Fruit fly (Drosophila melanogaster) whole organism, embryonic: Measurements from ENCODE around the gene UBL3.

Experiments
- B-H2 ChIP-seq: fragments of 200-800 bp; sonication (Bioruptor generic); optimal IDR thresholded peaks from 2 replicates; lab custom pipeline; 2018; ENCODE audit warnings: missing biosample characterization, mild to moderate bottlenecking, missing genetic modification characterization
- CG10209 ChIP-seq: fragments of 200-800 bp; sonication (Bioruptor generic); optimal IDR thresholded peaks from 3 replicates; lab custom pipeline; 2017; ENCODE audit warnings: missing biosample characterization, mild to moderate bottlenecking, missing genetic modification characterization, missing genetic modification reagents
- CG10321 ChIP-seq: fragments of 200-800 bp; sonication (Bioruptor generic); IDR thresholded peaks from 2 replicates; pipeline ENCODE4 v1.3.6; 2022; ENCODE audit warnings: missing biosample characterization, missing genetic modification characterization
- CG10565 ChIP-seq: fragments of 200-800 bp; sonication (Bioruptor generic); optimal IDR thresholded peaks from 3 replicates; lab custom pipeline; 2016; ENCODE audit warnings: missing biosample characterization, mild to moderate bottlenecking, missing genetic modification characterization
- CG16813 ChIP-seq: fragments of 200-800 bp; sonication (Bioruptor generic); IDR thresholded peaks from 3 replicates; pipeline ENCODE4 v1.3.6; 2022; ENCODE audit warnings: missing biosample characterization, missing genetic modification characterization; ENCODE audit not compliant: partially characterized antibody
- CG17186 ChIP-seq: fragments of 200-800 bp; sonication (Bioruptor generic); optimal IDR thresholded peaks from 3 replicates; lab custom pipeline; 2017; ENCODE audit warnings: missing biosample characterization, missing genetic modification reagents, missing genetic modification characterization
- CG17361 ChIP-seq: fragments of 200-800 bp; sonication (Bioruptor generic); IDR thresholded peaks from 3 replicates; pipeline ENCODE4 v1.3.6; 2022; ENCODE audit warnings: missing biosample characterization, missing genetic modification characterization
- CG1792 ChIP-seq: fragments of 200-800 bp; sonication (Bioruptor generic); optimal IDR thresholded peaks from 2 replicates; lab custom pipeline; 2016; ENCODE audit warnings: missing biosample characterization, missing genetic modification characterization
- CG2199 ChIP-seq: fragments of 200-800 bp; sonication (Bioruptor generic); IDR thresholded peaks from 3 replicates; pipeline ENCODE4 v1.3.6; 2022; ENCODE audit warnings: missing biosample characterization, missing genetic modification characterization
- CG31388 ChIP-seq: fragments of 200-800 bp; sonication (Bioruptor generic); optimal IDR thresholded peaks from 2 replicates; lab custom pipeline; 2016; ENCODE audit warnings: missing biosample characterization, missing genetic modification characterization
- CG34422 ChIP-seq: fragments of 200-800 bp; sonication (Bioruptor generic); IDR thresholded peaks from 3 replicates; pipeline ENCODE4 v1.3.6; 2022; ENCODE audit warnings: missing biosample characterization, missing genetic modification characterization
- CG3838 ChIP-seq: fragments of 200-800 bp; sonication (Bioruptor generic); optimal IDR thresholded peaks from 3 replicates; lab custom pipeline; 2016; ENCODE audit warnings: missing biosample characterization, missing genetic modification characterization
- CG3847 ChIP-seq: fragments of 200-800 bp; sonication (Bioruptor generic); IDR thresholded peaks from 2 replicates; pipeline ENCODE4 v1.3.6; 2022; ENCODE audit warnings: missing biosample characterization, missing genetic modification characterization
- CG42726 ChIP-seq: fragments of 200-800 bp; sonication (Bioruptor generic); IDR thresholded peaks from 2 replicates; pipeline ENCODE4 v1.3.6; 2022; ENCODE audit warnings: missing biosample characterization, missing genetic modification characterization; ENCODE audit not compliant: partially characterized antibody
- CG4617 ChIP-seq: fragments of 200-800 bp; sonication (Bioruptor generic); optimal IDR thresholded peaks from 3 replicates; lab custom pipeline; 2016; ENCODE audit warnings: missing biosample characterization, missing genetic modification characterization, borderline replicate concordance
- CG7271 ChIP-seq: fragments of 200-800 bp; sonication (Bioruptor generic); optimal IDR thresholded peaks from 2 replicates; lab custom pipeline; 2018; ENCODE audit warnings: missing biosample characterization, mild to moderate bottlenecking, missing genetic modification characterization, moderate library complexity
- CG7786 ChIP-seq: fragments of 200-800 bp; sonication (Bioruptor generic); optimal IDR thresholded peaks from 2 replicates; lab custom pipeline; 2016; ENCODE audit warnings: missing biosample characterization, missing genetic modification characterization
- CG8290 ChIP-seq, 3 experiments: fragments of 200-800 bp; sonication (Bioruptor generic); optimal IDR thresholded peaks; 2 replicates each; lab custom pipeline; 2016 to 2019; ENCODE audit warnings: missing biosample characterization in 3 of 3, missing genetic modification characterization in 3 of 3, mild to moderate bottlenecking in 2 of 3, moderate library complexity in 1 of 3
- CG8478 ChIP-seq: fragments of >200 bp; optimal IDR thresholded peaks from 2 replicates; lab custom pipeline; 2018
- D ChIP-seq, 2 experiments: fragments of 200-800 bp in 1 of 2; fragments of >200 bp in 1 of 2; sonication (Bioruptor generic) in 1 of 2; optimal IDR thresholded peaks; 2 replicates in 1 of 2; 3 replicates in 1 of 2; lab custom pipeline; 2017; ENCODE audit warnings: mild to moderate bottlenecking in 1 of 2, missing biosample characterization in 1 of 2, missing genetic modification characterization in 1 of 2, missing genetic modification reagents in 1 of 2
- GATAe ChIP-seq: fragments of 200-800 bp; sonication (Bioruptor generic); conservative IDR thresholded peaks from 2 replicates; pipeline ENCODE4 v1.3.6; 2022; ENCODE audit warnings: missing biosample characterization, missing genetic modification characterization
- Hr39 ChIP-seq: fragments of >200 bp; optimal IDR thresholded peaks from 2 replicates; lab custom pipeline; 2017
- MBD-R2 ChIP-seq: fragments of 200-800 bp; sonication (Bioruptor generic); IDR thresholded peaks from 2 replicates; pipeline ENCODE4 v1.3.6; 2022; ENCODE audit warnings: missing biosample characterization, missing genetic modification characterization
- Poxn ChIP-seq: fragments of 200-800 bp; sonication (Bioruptor generic); IDR thresholded peaks from 2 replicates; pipeline ENCODE4 v1.3.6; 2022; ENCODE audit warnings: missing biosample characterization, missing genetic modification characterization
- Scr ChIP-seq: fragments of 200-800 bp; sonication (Bioruptor generic); IDR thresholded peaks from 2 replicates; pipeline ENCODE4 v1.3.6; 2022; ENCODE audit warnings: missing biosample characterization, missing genetic modification characterization; ENCODE audit not compliant: partially characterized antibody
- aop ChIP-seq: fragments of 200-800 bp; sonication (Bioruptor generic); IDR thresholded peaks from 2 replicates; pipeline ENCODE4 v1.3.6; 2022; ENCODE audit warnings: missing biosample characterization, missing genetic modification characterization
- cg ChIP-seq: fragments of 200-800 bp; sonication (Bioruptor generic); optimal IDR thresholded peaks from 3 replicates; lab custom pipeline; 2019; ENCODE audit warnings: missing biosample characterization, mild to moderate bottlenecking, missing genetic modification characterization, moderate library complexity
- chn ChIP-seq: fragments of 200-800 bp; sonication (Bioruptor generic); optimal IDR thresholded peaks from 2 replicates; lab custom pipeline; 2016; ENCODE audit warnings: missing biosample characterization, missing genetic modification characterization
- dm ChIP-seq: fragments of 200-800 bp; sonication (Bioruptor generic); optimal IDR thresholded peaks from 3 replicates; lab custom pipeline; 2016; ENCODE audit warnings: missing biosample characterization, missing genetic modification characterization
- dpn ChIP-seq, 2 experiments: fragments of 200-800 bp; sonication (Bioruptor generic); optimal IDR thresholded peaks; 3 replicates each; lab custom pipeline; 2016; ENCODE audit warnings: missing biosample characterization in 2 of 2, missing genetic modification characterization in 2 of 2
- eve ChIP-seq, 2 experiments: fragments of >200 bp; optimal IDR thresholded peaks; 2 replicates each; lab custom pipeline; 2017; ENCODE audit warnings: missing biosample characterization in 2 of 2, missing genetic modification characterization in 2 of 2
- grau ChIP-seq: fragments of 200-800 bp; optimal IDR thresholded peaks from 3 replicates; lab custom pipeline; 2019; ENCODE audit warnings: missing biosample characterization, mild to moderate bottlenecking, missing genetic modification characterization, moderate library complexity
- gro ChIP-seq: fragments of 200-800 bp; sonication (Bioruptor generic); optimal IDR thresholded peaks from 2 replicates; lab custom pipeline; 2016; ENCODE audit warnings: missing biosample characterization, missing genetic modification characterization
- gsb-n ChIP-seq: fragments of 200-800 bp; sonication (Bioruptor generic); optimal IDR thresholded peaks from 3 replicates; lab custom pipeline; 2018; ENCODE audit warnings: missing biosample characterization, mild to moderate bottlenecking, missing genetic modification characterization
- kni ChIP-seq: fragments of 200-800 bp; sonication (Bioruptor generic); optimal IDR thresholded peaks from 3 replicates; lab custom pipeline; 2017; ENCODE audit warnings: mild to moderate bottlenecking, missing biosample characterization, missing genetic modification reagents, missing genetic modification characterization
- luna ChIP-seq: fragments of 200-800 bp; sonication (Bioruptor generic); optimal IDR thresholded peaks from 2 replicates; lab custom pipeline; 2016; ENCODE audit warnings: missing biosample characterization, missing genetic modification characterization
- nau ChIP-seq: fragments of 200-800 bp; sonication (Bioruptor generic); optimal IDR thresholded peaks from 3 replicates; lab custom pipeline; 2017; ENCODE audit warnings: missing biosample characterization, mild to moderate bottlenecking, missing genetic modification characterization, missing genetic modification reagents
- onecut ChIP-seq: fragments of 200-800 bp; sonication (Bioruptor generic); IDR thresholded peaks from 2 replicates; pipeline ENCODE4 v1.3.6; 2022; ENCODE audit warnings: missing biosample characterization, missing genetic modification characterization
- pfk ChIP-seq: fragments of 200-800 bp; sonication (Bioruptor generic); optimal IDR thresholded peaks from 2 replicates; lab custom pipeline; 2018; ENCODE audit warnings: missing biosample characterization, mild to moderate bottlenecking, missing genetic modification characterization, moderate library complexity
- phol ChIP-seq: fragments of 200-800 bp; sonication (Bioruptor generic); optimal IDR thresholded peaks from 3 replicates; lab custom pipeline; 2018; ENCODE audit warnings: missing biosample characterization, mild to moderate bottlenecking, missing genetic modification characterization, moderate library complexity
- prd ChIP-seq, 3 experiments: fragments of >200 bp in 2 of 3; fragments of 200-800 bp in 1 of 3; sonication (Bioruptor generic) in 1 of 3; optimal IDR thresholded peaks in 2 of 3; IDR thresholded peaks in 1 of 3; 2 replicates in 2 of 3; 3 replicates in 1 of 3; pipeline versions ENCODE4 v1.3.6 to Lab custom; 2017 to 2022; ENCODE audit warnings: missing biosample characterization in 1 of 3, missing genetic modification characterization in 1 of 3
- pum ChIP-seq: fragments of 200-800 bp; sonication (Bioruptor generic); optimal IDR thresholded peaks from 2 replicates; lab custom pipeline; 2016; ENCODE audit warnings: missing biosample characterization, missing genetic modification characterization
- rib ChIP-seq: fragments of 200-800 bp; sonication (Bioruptor generic); IDR thresholded peaks from 2 replicates; pipeline ENCODE4 v1.3.6; 2022; ENCODE audit warnings: missing biosample characterization, missing genetic modification characterization
- salm ChIP-seq: fragments of 200-800 bp; sonication (Bioruptor generic); optimal IDR thresholded peaks from 2 replicates; lab custom pipeline; 2018; ENCODE audit warnings: missing biosample characterization, mild to moderate bottlenecking, missing genetic modification characterization
- slbo ChIP-seq: fragments of 200-800 bp; sonication (Bioruptor generic); IDR thresholded peaks from 2 replicates; pipeline ENCODE4 v1.3.6; 2022; ENCODE audit warnings: missing biosample characterization, missing genetic modification characterization
- sqz ChIP-seq: fragments of 200-800 bp; sonication (Bioruptor generic); optimal IDR thresholded peaks from 3 replicates; lab custom pipeline; 2018; ENCODE audit warnings: missing biosample characterization, mild to moderate bottlenecking, missing genetic modification characterization
- tin ChIP-seq: fragments of 200-800 bp; sonication (Bioruptor generic); optimal IDR thresholded peaks from 3 replicates; lab custom pipeline; 2016; ENCODE audit warnings: missing biosample characterization, missing genetic modification characterization
- usp ChIP-seq: fragments of >200 bp; optimal IDR thresholded peaks from 2 replicates; lab custom pipeline; 2017; ENCODE audit warnings: missing biosample characterization, missing genetic modification characterization
- wor ChIP-seq: fragments of 200-800 bp; sonication (Bioruptor generic); IDR thresholded peaks from 2 replicates; pipeline ENCODE4 v1.3.6; 2022; ENCODE audit warnings: missing biosample characterization, missing genetic modification characterization
- zf30C ChIP-seq: fragments of 200-800 bp; sonication (Bioruptor generic); optimal IDR thresholded peaks from 3 replicates; lab custom pipeline; 2018; ENCODE audit warnings: missing biosample characterization, mild to moderate bottlenecking, missing genetic modification characterization

The UBL3 gene

DNA sequence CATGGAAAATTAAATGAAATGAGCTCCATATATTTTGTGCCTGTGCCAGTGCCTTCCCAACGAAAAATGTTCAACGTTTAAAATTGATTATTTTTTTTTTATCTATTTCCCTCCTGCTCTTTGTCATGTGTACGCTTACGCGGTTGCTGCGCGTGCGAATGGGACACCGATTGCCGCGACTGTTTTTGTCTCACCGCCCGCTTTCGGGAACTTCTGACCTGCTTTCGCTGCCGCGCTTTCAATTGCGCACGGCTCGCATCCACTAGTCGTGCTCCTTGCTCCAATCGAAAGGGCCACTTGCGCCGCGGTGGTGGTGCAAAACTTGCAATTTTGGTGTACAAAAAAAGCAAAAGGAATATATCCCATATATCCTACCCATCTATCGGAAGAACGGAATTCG lies 7.5 kb upstream of the UBL3 start (continued):
- TF ChIP-seq pfk (GFP tag; lab: Kevin White, UChicago) (no peak), gsb-n (tag; lab: Kevin White, UChicago) (no peak), rib (GFP tag; lab: Robert Waterston, UW) (peak; percentile 53; the same call in 1 of the 2 replicates), CG34422 (GFP tag; lab: Robert Waterston, UW) (peak; percentile 85), CG7271 (tag; lab: Kevin White, UChicago) (no peak), Hr39 (lab: Kevin White, UChicago) (no peak), slbo (GFP tag; lab: Robert Waterston, UW) (peak; percentile 43; the same call in 1 of the 2 replicates), CG1792 (GFP tag; lab: Kevin White, UChicago) (no peak), dm (peak; percentile 29), CG10209 (GFP tag; lab: Kevin White, UChicago) (no peak), cg (GFP tag; lab: Kevin White, UChicago) (peak; percentile 31), CG10565 (no peak), CG8478 (lab: Kevin White, UChicago) (peak; percentile 96), dpn (GFP tag; optimal IDR thresholded peaks at IDR 0.05; lab: Kevin White, UChicago) (no peak), pum (GFP tag; lab: Kevin White, UChicago) (no peak), chn (GFP tag; lab: Kevin White, UChicago) (peak; percentile 6), aop (GFP tag; lab: Robert Waterston, UW) (no peak), CG16813 (0 out of 3 replicates have a peak, but pooled peaks have one; percentile 14), CG42726 (GFP tag; lab: Robert Waterston, UW) (peak; percentile 79; the same call in 1 of the 2 replicates), gro (GFP tag; lab: Kevin White, UChicago) (peak; percentile 3), sqz (GFP tag; lab: Kevin White, UChicago) (peak; percentile 99), CG7786 (GFP tag; lab: Kevin White, UChicago) (no peak), CG10321 (GFP tag; lab: Robert Waterston, UW) (peak; percentile 99), eve (GFP tag; optimal IDR thresholded peaks at IDR 0.05; lab: Kevin White, UChicago) (no peak), kni (GFP tag; lab: Kevin White, UChicago) (no peak), grau (tag; lab: Kevin White, UChicago) (peak; percentile 3), tin (GFP tag; lab: Kevin White, UChicago) (no peak), phol (tag; lab: Kevin White, UChicago) (no peak), zf30C (no peak), CG2199 (GFP tag; lab: Robert Waterston, UW) (peak; percentile 82), CG3838 (no peak), salm (tag; lab: Kevin White, UChicago) (no peak), GATAe (GFP tag; lab: Robert Waterston, UW) (peak; percentile 59), Scr (GFP tag; lab: Robert Waterston, UW) (no peak), CG8290 (GFP tag; optimal IDR thresholded peaks at IDR 0.05; lab: Kevin White, UChicago) (no peak), CG8290 (tag; optimal IDR thresholded peaks at IDR 0.05; lab: Kevin White, UChicago) (peak in 1 of 2 experiments; percentile 77), wor (GFP tag; lab: Robert Waterston, UW) (no peak), CG3847 (GFP tag; lab: Robert Waterston, UW) (peak; percentile 31; the same call in 1 of the 2 replicates), CG17361 (no peak), B-H2 (no peak), prd (optimal IDR thresholded peaks at IDR 0.05; lab: Kevin White, UChicago) (no peak), prd (GFP tag; IDR thresholded peaks at IDR 0.05; lab: Robert Waterston, UW) (no peak), Poxn (no peak), onecut (GFP tag; lab: Robert Waterston, UW) (peak; percentile 93), nau (no peak), MBD-R2 (peak; percentile 41), CG31388 (no peak), usp (GFP tag; lab: Kevin White, UChicago) (no peak), CG4617 (peak; percentile 65), CG17186 (GFP tag; lab: Kevin White, UChicago) (no peak), luna (GFP tag; lab: Kevin White, UChicago) (no peak), D (optimal IDR thresholded peaks at IDR 0.05; lab: Kevin White, UChicago) (no peak), D (GFP tag; optimal IDR thresholded peaks at IDR 0.05; lab: Kevin White, UChicago) (no peak)
